Fruit fly (Drosophila melanogaster) whole organism, embryonic: ENCODE measurements around the gene Tnpo-SR.

Source experiments
- CG10209 ChIP-seq: fragments of 200-800 bp; sonication (Bioruptor generic); optimal IDR thresholded peaks from 3 replicates; lab custom pipeline; 2017; ENCODE audit warnings: missing biosample characterization, mild to moderate bottlenecking, missing genetic modification characterization, missing genetic modification reagents
- CG10431 ChIP-seq: fragments of 200-800 bp; sonication (Bioruptor generic); optimal IDR thresholded peaks from 3 replicates; lab custom pipeline; 2018; ENCODE audit warnings: missing biosample characterization, mild to moderate bottlenecking, missing genetic modification characterization
- CG10462 ChIP-seq: fragments of 200-800 bp; sonication (Bioruptor generic); optimal IDR thresholded peaks from 2 replicates; lab custom pipeline; 2016; ENCODE audit warnings: missing biosample characterization, missing genetic modification characterization
- CG10979 ChIP-seq: fragments of 200-800 bp; sonication (Bioruptor generic); optimal IDR thresholded peaks from 2 replicates; lab custom pipeline; 2018; ENCODE audit warnings: missing biosample characterization, mild to moderate bottlenecking, missing genetic modification characterization, moderate library complexity
- CG13775 ChIP-seq: fragments of 200-800 bp; sonication (Bioruptor generic); optimal IDR thresholded peaks from 3 replicates; lab custom pipeline; 2017; ENCODE audit warnings: missing biosample characterization, mild to moderate bottlenecking, missing genetic modification characterization
- CG14965 ChIP-seq: fragments of 200-800 bp; sonication (Bioruptor generic); optimal IDR thresholded peaks from 2 replicates; lab custom pipeline; 2016; ENCODE audit warnings: missing biosample characterization, missing genetic modification characterization, borderline replicate concordance
- CG15696 ChIP-seq: fragments of 200-800 bp; sonication (Bioruptor generic); optimal IDR thresholded peaks from 2 replicates; lab custom pipeline; 2019; ENCODE audit warnings: missing biosample characterization, mild to moderate bottlenecking, missing genetic modification characterization, moderate library complexity
- CG1603 ChIP-seq: fragments of 200-800 bp; sonication (Bioruptor generic); optimal IDR thresholded peaks from 2 replicates; lab custom pipeline; 2019; ENCODE audit warnings: missing biosample characterization, mild to moderate bottlenecking, missing genetic modification characterization, moderate library complexity
- CG1647 ChIP-seq: fragments of 200-800 bp; sonication (Bioruptor generic); optimal IDR thresholded peaks from 3 replicates; lab custom pipeline; 2016; ENCODE audit warnings: missing biosample characterization, missing genetic modification characterization
- CG16863 ChIP-seq: fragments of 200-800 bp; sonication (Bioruptor generic); optimal IDR thresholded peaks from 3 replicates; lab custom pipeline; 2016; ENCODE audit warnings: missing biosample characterization, missing genetic modification characterization
- CG17912 ChIP-seq: fragments of 200-800 bp; sonication (Bioruptor generic); optimal IDR thresholded peaks from 2 replicates; lab custom pipeline; 2018; ENCODE audit warnings: missing biosample characterization, mild to moderate bottlenecking, missing genetic modification characterization
- CG2116 ChIP-seq: fragments of 200-800 bp; sonication (Bioruptor generic); optimal IDR thresholded peaks from 3 replicates; lab custom pipeline; 2018; ENCODE audit warnings: missing biosample characterization, mild to moderate bottlenecking, missing genetic modification characterization
- CG2678 ChIP-seq: fragments of 200-800 bp; sonication (Bioruptor generic); optimal IDR thresholded peaks from 3 replicates; lab custom pipeline; 2019; ENCODE audit warnings: missing biosample characterization, mild to moderate bottlenecking, missing genetic modification characterization, moderate library complexity
- CG30431 ChIP-seq: fragments of 200-800 bp; sonication (Bioruptor generic); optimal IDR thresholded peaks from 2 replicates; lab custom pipeline; 2017; ENCODE audit warnings: missing biosample characterization, missing genetic modification characterization
- CG4282 ChIP-seq: fragments of 200-800 bp; sonication (Bioruptor generic); optimal IDR thresholded peaks from 2 replicates; lab custom pipeline; 2016; ENCODE audit warnings: missing biosample characterization, missing genetic modification characterization
- CG4854 ChIP-seq: fragments of 200-800 bp; sonication (Bioruptor generic); optimal IDR thresholded peaks from 2 replicates; lab custom pipeline; 2016; ENCODE audit warnings: missing biosample characterization, missing genetic modification characterization, inconsistent platforms
- CG6854 ChIP-seq: fragments of 200-800 bp; sonication (Bioruptor generic); optimal IDR thresholded peaks from 3 replicates; lab custom pipeline; 2017; ENCODE audit warnings: missing biosample characterization, mild to moderate bottlenecking, missing genetic modification characterization
- CG7556 ChIP-seq: fragments of 200-800 bp; sonication (Bioruptor generic); optimal IDR thresholded peaks from 2 replicates; lab custom pipeline; 2017; ENCODE audit warnings: missing biosample characterization, mild to moderate bottlenecking, missing genetic modification characterization
- CG7928 ChIP-seq: fragments of 200-800 bp; sonication (Bioruptor generic); optimal IDR thresholded peaks from 2 replicates; lab custom pipeline; 2017; ENCODE audit warnings: missing biosample characterization, mild to moderate bottlenecking, missing genetic modification characterization
- CG9727 ChIP-seq: fragments of 200-800 bp; sonication (Bioruptor generic); optimal IDR thresholded peaks from 3 replicates; lab custom pipeline; 2017; ENCODE audit warnings: missing biosample characterization, mild to moderate bottlenecking, missing genetic modification characterization
- E2f2 ChIP-seq: fragments of 200-800 bp; sonication (Bioruptor generic); IDR thresholded peaks from 2 replicates; pipeline ENCODE4 v1.3.6; 2022; ENCODE audit warnings: missing biosample characterization, missing genetic modification characterization
- Ets97D ChIP-seq: fragments of 200-800 bp; sonication (Bioruptor generic); optimal IDR thresholded peaks from 3 replicates; lab custom pipeline; 2016; ENCODE audit warnings: missing biosample characterization, missing genetic modification characterization
- Fer3 ChIP-seq: fragments of 200-800 bp; sonication (Bioruptor generic); optimal IDR thresholded peaks from 2 replicates; lab custom pipeline; 2018; ENCODE audit warnings: missing biosample characterization, mild to moderate bottlenecking, missing genetic modification characterization, moderate library complexity
- Hr51 ChIP-seq, 2 experiments: fragments of 200-800 bp; sonication (Bioruptor generic); optimal IDR thresholded peaks; 2 replicates in 1 of 2; 3 replicates in 1 of 2; lab custom pipeline; 2016 to 2018; ENCODE audit warnings: missing biosample characterization in 2 of 2, missing genetic modification characterization in 2 of 2, mild to moderate bottlenecking in 1 of 2, moderate library complexity in 1 of 2
- Max ChIP-seq: fragments of 200-800 bp; sonication (Bioruptor generic); optimal IDR thresholded peaks from 2 replicates; lab custom pipeline; 2016; ENCODE audit warnings: missing biosample characterization, mild to moderate bottlenecking, missing genetic modification characterization
- NC2α ChIP-seq: fragments of 200-800 bp; sonication (Bioruptor generic); optimal IDR thresholded peaks from 2 replicates; lab custom pipeline; 2016; ENCODE audit warnings: missing biosample characterization, missing genetic modification characterization
- Nf-YB ChIP-seq: fragments of 200-800 bp; sonication (Bioruptor generic); optimal IDR thresholded peaks from 3 replicates; lab custom pipeline; 2019; ENCODE audit warnings: missing biosample characterization, mild to moderate bottlenecking, missing genetic modification characterization, moderate library complexity
- NfI ChIP-seq: fragments of 200-800 bp; sonication (Bioruptor generic); optimal IDR thresholded peaks from 3 replicates; lab custom pipeline; 2018; ENCODE audit warnings: missing biosample characterization, mild to moderate bottlenecking, missing genetic modification characterization, moderate library complexity
- Spps ChIP-seq: fragments of 200-800 bp; sonication (Bioruptor generic); optimal IDR thresholded peaks from 2 replicates; lab custom pipeline; 2018; ENCODE audit warnings: missing biosample characterization, mild to moderate bottlenecking, missing genetic modification characterization
- ac ChIP-seq: fragments of 200-800 bp; sonication (Bioruptor generic); optimal IDR thresholded peaks from 3 replicates; lab custom pipeline; 2017; ENCODE audit warnings: missing biosample characterization, mild to moderate bottlenecking, missing genetic modification characterization
- ap ChIP-seq: fragments of 200-800 bp; sonication (Bioruptor generic); IDR thresholded peaks from 2 replicates; pipeline ENCODE4 v1.3.6; 2022; ENCODE audit warnings: missing biosample characterization, missing genetic modification characterization
- bab2 ChIP-seq: fragments of 200-800 bp; sonication (Bioruptor generic); optimal IDR thresholded peaks from 2 replicates; lab custom pipeline; 2016; ENCODE audit warnings: missing biosample characterization, missing genetic modification characterization
- bsh ChIP-seq, 2 experiments: fragments of 200-800 bp; sonication (Bioruptor generic); optimal IDR thresholded peaks; 2 replicates each; lab custom pipeline; 2017 to 2018; ENCODE audit warnings: mild to moderate bottlenecking in 2 of 2, missing biosample characterization in 2 of 2, missing genetic modification characterization in 2 of 2, moderate library complexity in 1 of 2
- caup ChIP-seq: fragments of 200-800 bp; sonication (Bioruptor generic); optimal IDR thresholded peaks from 3 replicates; lab custom pipeline; 2017; ENCODE audit warnings: missing biosample characterization, mild to moderate bottlenecking, missing genetic modification characterization, moderate library complexity; ENCODE audit not compliant: severe bottlenecking
- chif ChIP-seq, 2 experiments: fragments of 200-800 bp; sonication (Bioruptor generic); optimal IDR thresholded peaks; 3 replicates each; lab custom pipeline; 2016; ENCODE audit warnings: missing biosample characterization in 2 of 2, missing genetic modification characterization in 2 of 2
- dan ChIP-seq: fragments of 200-800 bp; sonication (Bioruptor generic); IDR thresholded peaks from 2 replicates; pipeline ENCODE4 v1.3.6; 2022; ENCODE audit warnings: missing biosample characterization, missing genetic modification characterization
- dimm ChIP-seq: fragments of 200-800 bp; sonication (Bioruptor generic); IDR thresholded peaks from 2 replicates; pipeline ENCODE4 v1.3.6; 2022; ENCODE audit warnings: missing biosample characterization, missing genetic modification characterization
- disco-r ChIP-seq: fragments of 200-800 bp; sonication (Bioruptor generic); optimal IDR thresholded peaks from 2 replicates; lab custom pipeline; 2016; ENCODE audit warnings: missing biosample characterization, missing genetic modification characterization
- dysf ChIP-seq: fragments of 200-800 bp; sonication (Bioruptor generic); IDR thresholded peaks from 3 replicates; pipeline ENCODE4 v1.3.6; 2022; ENCODE audit warnings: missing biosample characterization, missing genetic modification characterization
- fd3F ChIP-seq: fragments of 200-800 bp; sonication (Bioruptor generic); optimal IDR thresholded peaks from 2 replicates; lab custom pipeline; 2018; ENCODE audit warnings: missing biosample characterization, mild to moderate bottlenecking, missing genetic modification characterization, moderate library complexity
- gcm ChIP-seq: fragments of 200-800 bp; sonication (Bioruptor generic); optimal IDR thresholded peaks from 2 replicates; lab custom pipeline; 2019; ENCODE audit warnings: missing biosample characterization, mild to moderate bottlenecking, missing genetic modification characterization, moderate library complexity
- lab ChIP-seq: fragments of 200-800 bp; sonication (Bioruptor generic); optimal IDR thresholded peaks from 3 replicates; lab custom pipeline; 2017; ENCODE audit warnings: missing biosample characterization, missing genetic modification characterization, mild to moderate bottlenecking, moderate library complexity, missing genetic modification reagents
- mld ChIP-seq: fragments of 200-800 bp; sonication (Bioruptor generic); IDR thresholded peaks from 3 replicates; pipeline ENCODE4 v1.3.6; 2022; ENCODE audit warnings: missing biosample characterization, missing genetic modification characterization; ENCODE audit not compliant: partially characterized antibody
- pros ChIP-seq: fragments of 200-800 bp; sonication (Bioruptor generic); optimal IDR thresholded peaks from 3 replicates; lab custom pipeline; 2019; ENCODE audit warnings: missing biosample characterization, mild to moderate bottlenecking, missing genetic modification characterization, moderate library complexity
- repo ChIP-seq: fragments of 200-800 bp; sonication (Bioruptor generic); optimal IDR thresholded peaks from 2 replicates; lab custom pipeline; 2016; ENCODE audit warnings: missing biosample characterization, missing genetic modification characterization
- sd ChIP-seq: fragments of 200-800 bp; sonication (Bioruptor generic); optimal IDR thresholded peaks from 3 replicates; lab custom pipeline; 2018; ENCODE audit warnings: missing biosample characterization, mild to moderate bottlenecking, missing genetic modification characterization, moderate library complexity
- slou ChIP-seq: fragments of 200-800 bp; sonication (Bioruptor generic); optimal IDR thresholded peaks from 3 replicates; lab custom pipeline; 2016; ENCODE audit warnings: missing biosample characterization, missing genetic modification characterization
- slp2 ChIP-seq: fragments of 200-800 bp; sonication (Bioruptor generic); optimal IDR thresholded peaks from 2 replicates; lab custom pipeline; 2016; ENCODE audit warnings: missing biosample characterization, missing genetic modification characterization

The Tnpo-SR gene

DNA sequence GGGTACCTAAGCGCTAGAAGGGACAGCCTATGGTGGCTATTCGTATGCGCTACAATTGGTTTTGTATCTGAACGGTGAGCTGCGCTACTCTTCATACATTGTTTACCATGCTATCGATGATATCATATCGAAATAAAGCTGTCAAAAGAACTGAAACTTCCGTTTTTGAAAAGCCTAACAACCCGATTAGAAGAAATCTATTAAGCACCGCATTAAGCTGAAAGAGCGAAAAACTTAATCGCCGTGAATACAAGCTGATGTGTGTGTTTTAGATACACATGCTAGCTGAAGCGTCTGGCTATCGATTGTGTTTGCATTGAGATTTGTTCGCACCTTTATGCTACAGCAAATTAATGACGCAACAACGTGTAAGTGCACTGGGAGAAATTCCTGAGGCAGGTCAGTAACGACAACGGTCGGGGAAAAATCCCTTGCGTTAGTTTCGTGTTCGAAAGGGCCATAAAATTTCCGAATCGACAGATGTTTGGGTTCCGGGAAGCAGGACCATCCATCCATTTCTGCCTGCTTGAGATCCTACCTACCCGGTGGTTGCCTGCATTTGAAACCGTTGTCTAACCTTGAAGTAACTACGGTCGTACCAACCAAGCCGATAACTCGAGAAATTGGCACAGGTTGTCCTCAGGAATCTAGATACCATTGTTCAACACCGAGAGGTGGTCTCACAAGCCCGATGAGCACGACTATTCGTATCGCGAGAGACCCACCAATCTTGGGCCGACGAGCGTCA, 9.2 kb upstream of the Tnpo-SR start (continued):
- TF ChIP-seq CG4282 (GFP tag; lab: Kevin White, UChicago), result peak; percentile 60
- TF ChIP-seq ap (GFP tag; lab: Robert Waterston, UW), result no peak
- TF ChIP-seq gcm (GFP tag; lab: Kevin White, UChicago), result peak; percentile 34
- TF ChIP-seq slou (GFP tag; lab: Kevin White, UChicago), result peak; percentile 25
- TF ChIP-seq CG30431 (GFP tag; lab: Kevin White, UChicago), result peak; percentile 66
- TF ChIP-seq CG10979 (tag; lab: Kevin White, UChicago), result peak; percentile 81
- TF ChIP-seq pros (GFP tag; lab: Kevin White, UChicago), result peak; percentile 31
- TF ChIP-seq sd (tag; lab: Kevin White, UChicago), result peak; percentile 51
- peak; percentile 53 for TF ChIP-seq Ets97D
- TF ChIP-seq CG9727 (GFP tag; lab: Kevin White, UChicago), result peak; percentile 81
- TF ChIP-seq repo (GFP tag; lab: Kevin White, UChicago), result peak; percentile 60
- TF ChIP-seq CG13775, result peak; percentile 45
- peak; percentile 31 for TF ChIP-seq ac (GFP tag; lab: Kevin White, UChicago)
- TF ChIP-seq CG16863 (GFP tag; lab: Kevin White, UChicago), result peak; percentile 51
- TF ChIP-seq CG7556 (GFP tag; lab: Kevin White, UChicago), result peak; percentile 84
- peak; percentile 77 for TF ChIP-seq CG1647 (GFP tag; lab: Kevin White, UChicago)
- peak; percentile 81 for TF ChIP-seq CG10209 (GFP tag; lab: Kevin White, UChicago)
- peak; percentile 61 for TF ChIP-seq CG14965 (GFP tag; lab: Kevin White, UChicago)
- TF ChIP-seq NC2α (GFP tag; lab: Kevin White, UChicago), result peak; percentile 19
- no peak for TF ChIP-seq dan
- peak; percentile 76 for TF ChIP-seq CG6854 (GFP tag; lab: Kevin White, UChicago)
- peak; percentile 71 to 86 for TF ChIP-seq Hr51 (GFP tag; optimal IDR thresholded peaks at IDR 0.05; lab: Kevin White, UChicago)
- peak; percentile 73 to 79 for TF ChIP-seq bsh (GFP tag; optimal IDR thresholded peaks at IDR 0.05; lab: Kevin White, UChicago)
- TF ChIP-seq lab (GFP tag; lab: Kevin White, UChicago), result peak; percentile 95
- TF ChIP-seq CG1603 (tag; lab: Kevin White, UChicago), result peak; percentile 75
- TF ChIP-seq CG10431 (GFP tag; lab: Kevin White, UChicago), result no peak
- TF ChIP-seq Spps (tag; lab: Kevin White, UChicago), result peak; percentile 45
- TF ChIP-seq dimm (GFP tag; lab: Robert Waterston, UW), result no peak
- TF ChIP-seq disco-r, result peak; percentile 67
- peak; percentile 88 for TF ChIP-seq Fer3 (tag; lab: Kevin White, UChicago)
- TF ChIP-seq NfI, result peak; percentile 70
- peak; percentile 48 for TF ChIP-seq CG10462 (GFP tag; lab: Kevin White, UChicago)
- peak; percentile 27 for TF ChIP-seq CG2116 (GFP tag; lab: Kevin White, UChicago)
- peak; percentile 61 for TF ChIP-seq CG7928 (GFP tag; lab: Kevin White, UChicago)
- no peak for TF ChIP-seq E2f2
- TF ChIP-seq chif (GFP tag; optimal IDR thresholded peaks at IDR 0.05; lab: Kevin White, UChicago), result peak; percentile 17 to 76
- TF ChIP-seq CG17912 (GFP tag; lab: Kevin White, UChicago), result no peak
- TF ChIP-seq Max (GFP tag; lab: Kevin White, UChicago), result peak; percentile 50
- peak; percentile 89 for TF ChIP-seq caup (GFP tag; lab: Kevin White, UChicago)
- no peak for TF ChIP-seq dysf
- TF ChIP-seq bab2 (GFP tag; lab: Kevin White, UChicago), result peak; percentile 82
- TF ChIP-seq CG4854 (GFP tag; lab: Kevin White, UChicago), result peak; percentile 58
- TF ChIP-seq mld (GFP tag; lab: Robert Waterston, UW), result no peak
- peak; percentile 35 for TF ChIP-seq Nf-YB (GFP tag; lab: Kevin White, UChicago)
- TF ChIP-seq CG2678 (tag; lab: Kevin White, UChicago), result peak; percentile 91
- peak; percentile 51 for TF ChIP-seq CG15696 (tag; lab: Kevin White, UChicago)
- TF ChIP-seq slp2, result peak; percentile 79
- peak; percentile 68 for TF ChIP-seq fd3F (GFP tag; lab: Kevin White, UChicago)
